Fruit fly (Drosophila melanogaster) whole organism, pupa: ENCODE results near the gene comm.

Experiments used
- CG10348 ChIP-seq: fragments of 200-800 bp; sonication (Bioruptor generic); IDR thresholded peaks from 2 replicates; pipeline ENCODE4 v1.3.6; 2022; ENCODE audit warnings: missing biosample characterization, missing genetic modification characterization
- CG12605 ChIP-seq: fragments of 200-800 bp; sonication (Bioruptor generic); IDR thresholded peaks from 2 replicates; pipeline ENCODE4 v1.3.6; 2022; ENCODE audit warnings: missing biosample characterization, missing genetic modification characterization
- CG13204 ChIP-seq: fragments of 200-800 bp; sonication (Bioruptor generic); optimal IDR thresholded peaks from 2 replicates; lab custom pipeline; 2018; ENCODE audit warnings: missing biosample characterization, mild to moderate bottlenecking, missing genetic modification characterization, moderate library complexity
- CG14655 ChIP-seq: fragments of 200-800 bp; sonication (Bioruptor generic); optimal IDR thresholded peaks from 3 replicates; lab custom pipeline; 2017; ENCODE audit warnings: mild to moderate bottlenecking, missing biosample characterization, missing genetic modification reagents, missing genetic modification characterization
- CG15710 ChIP-seq: fragments of 200-800 bp; sonication (Bioruptor generic); optimal IDR thresholded peaks from 2 replicates; lab custom pipeline; 2018; ENCODE audit warnings: missing biosample characterization, mild to moderate bottlenecking, missing genetic modification characterization, moderate library complexity
- CG17806 ChIP-seq: fragments of 200-800 bp; sonication (Bioruptor generic); optimal IDR thresholded peaks from 2 replicates; lab custom pipeline; 2018; ENCODE audit warnings: missing biosample characterization, mild to moderate bottlenecking, missing genetic modification characterization, moderate library complexity
- CG32121 ChIP-seq: fragments of 200-800 bp; sonication (Bioruptor generic); IDR thresholded peaks from 2 replicates; pipeline ENCODE4 v1.3.6; 2022; ENCODE audit warnings: missing biosample characterization, missing genetic modification characterization
- CG34367 ChIP-seq: fragments of 200-800 bp; sonication (Bioruptor generic); optimal IDR thresholded peaks from 2 replicates; lab custom pipeline; 2018; ENCODE audit warnings: missing biosample characterization, mild to moderate bottlenecking, missing genetic modification characterization
- CG4496 ChIP-seq: fragments of 200-800 bp; sonication (Bioruptor generic); IDR thresholded peaks from 3 replicates; pipeline ENCODE4 v1.3.6; 2022; ENCODE audit warnings: missing biosample characterization, missing genetic modification characterization
- CG8159 ChIP-seq: fragments of 200-800 bp; sonication (Bioruptor generic); optimal IDR thresholded peaks from 3 replicates; lab custom pipeline; 2018; ENCODE audit warnings: missing biosample characterization, mild to moderate bottlenecking, missing genetic modification characterization, moderate library complexity
- CG8301 ChIP-seq: fragments of 200-800 bp; sonication (Bioruptor generic); optimal IDR thresholded peaks from 2 replicates; lab custom pipeline; 2018; ENCODE audit warnings: missing biosample characterization, mild to moderate bottlenecking, missing genetic modification characterization
- CG9948 ChIP-seq: fragments of 200-800 bp; sonication (Bioruptor generic); optimal IDR thresholded peaks from 2 replicates; lab custom pipeline; 2018; ENCODE audit warnings: missing biosample characterization, mild to moderate bottlenecking, missing genetic modification characterization, moderate library complexity
- D1 ChIP-seq: fragments of 200-800 bp; sonication (Bioruptor generic); optimal IDR thresholded peaks from 2 replicates; lab custom pipeline; 2018; ENCODE audit warnings: missing biosample characterization, mild to moderate bottlenecking, missing genetic modification characterization, moderate library complexity
- EcR ChIP-seq: fragments of 200-800 bp; sonication (Bioruptor generic); optimal IDR thresholded peaks from 3 replicates; lab custom pipeline; 2019; ENCODE audit warnings: missing biosample characterization, missing genetic modification characterization, mild to moderate bottlenecking, moderate library complexity, missing genetic modification reagents
- Ets98B ChIP-seq: fragments of 200-800 bp; sonication (Bioruptor generic); IDR thresholded peaks from 2 replicates; pipeline ENCODE4 v1.3.6; 2022; ENCODE audit warnings: missing biosample characterization, missing genetic modification characterization
- Pif1A ChIP-seq: fragments of 200-800 bp; sonication (Bioruptor generic); optimal IDR thresholded peaks from 3 replicates; lab custom pipeline; 2016; ENCODE audit warnings: missing biosample characterization, missing genetic modification characterization
- Pif1B ChIP-seq: fragments of 200-800 bp; sonication (Bioruptor generic); optimal IDR thresholded peaks from 3 replicates; lab custom pipeline; 2016; ENCODE audit warnings: missing biosample characterization, missing genetic modification characterization
- Snoo ChIP-seq: fragments of 200-800 bp; sonication (Bioruptor generic); optimal IDR thresholded peaks from 3 replicates; lab custom pipeline; 2017; ENCODE audit warnings: missing biosample characterization, mild to moderate bottlenecking, missing genetic modification characterization, inconsistent platforms
- fd96Ca ChIP-seq: fragments of 200-800 bp; sonication (Bioruptor generic); IDR thresholded peaks from 3 replicates; pipeline ENCODE4 v1.3.6; 2022; ENCODE audit warnings: missing biosample characterization, missing genetic modification characterization
- gl ChIP-seq: fragments of 200-800 bp; sonication (Bioruptor generic); optimal IDR thresholded peaks from 2 replicates; lab custom pipeline; 2018; ENCODE audit warnings: missing biosample characterization, mild to moderate bottlenecking, missing genetic modification characterization
- rn ChIP-seq: fragments of 200-800 bp; sonication (Bioruptor generic); IDR thresholded peaks from 2 replicates; pipeline ENCODE4 v1.3.6; 2022; ENCODE audit warnings: missing biosample characterization, missing genetic modification characterization

comm gene

dm6 chr3L:15728195-15728594 lies at the start of gene comm:
Gene comm (minus strand): TSS chr3L:15728430.
- peak; percentile 12 for TF ChIP-seq gl (tag; lab: Kevin White, UChicago)
- TF ChIP-seq CG17806 (tag; lab: Kevin White, UChicago): no peak
- no peak; the same call in 2 of the 3 replicates for TF ChIP-seq CG4496 (GFP tag; lab: Robert Waterston, UW)
- TF ChIP-seq rn (GFP tag; lab: Robert Waterston, UW): no peak
- peak; percentile 39; the same call in 1 of the 2 replicates for TF ChIP-seq CG32121
- no peak for TF ChIP-seq D1 (tag; lab: Kevin White, UChicago)
- TF ChIP-seq Snoo (tag; lab: Kevin White, UChicago): no peak
- TF ChIP-seq Ets98B (GFP tag; lab: Robert Waterston, UW): 0 out of 2 replicates have a peak, but pooled peaks have one; percentile 15
- TF ChIP-seq EcR: peak; percentile 65

- TF ChIP-seq CG8301: no peak
- no peak for TF ChIP-seq rn (GFP tag; lab: Robert Waterston, UW)
- TF ChIP-seq fd96Ca (GFP tag; lab: Robert Waterston, UW): no peak
- TF ChIP-seq CG9948 (tag; lab: Kevin White, UChicago): no peak
- no peak for TF ChIP-seq CG17806 (tag; lab: Kevin White, UChicago)
- TF ChIP-seq EcR: no peak
- TF ChIP-seq CG15710 (tag; lab: Kevin White, UChicago): no peak
- TF ChIP-seq Pif1A (GFP tag; lab: Kevin White, UChicago): no peak
- no peak for TF ChIP-seq CG34367
- no peak for TF ChIP-seq Pif1B (GFP tag; lab: Kevin White, UChicago)
Measured at dm6 chr3L:15777839-15778238, 49.6 kb upstream of the comm start.

- no peak for TF ChIP-seq CG4496 (GFP tag; lab: Robert Waterston, UW)
- TF ChIP-seq gl (tag; lab: Kevin White, UChicago): no peak
- TF ChIP-seq CG8301: no peak
- TF ChIP-seq CG15710 (tag; lab: Kevin White, UChicago): no peak
- no peak for TF ChIP-seq Pif1B (GFP tag; lab: Kevin White, UChicago)
- no peak for TF ChIP-seq CG13204
- no peak for TF ChIP-seq fd96Ca (GFP tag; lab: Robert Waterston, UW)
- TF ChIP-seq CG8159: no peak
- no peak for TF ChIP-seq EcR
- no peak for TF ChIP-seq D1 (tag; lab: Kevin White, UChicago)
- no peak for TF ChIP-seq CG9948 (tag; lab: Kevin White, UChicago)
- no peak for TF ChIP-seq CG14655 (GFP tag; lab: Kevin White, UChicago)
- no peak for TF ChIP-seq CG10348 (GFP tag; lab: Robert Waterston, UW)
Measured at dm6 chr3L:15777383-15777782, 49.2 kb upstream of the comm start.

- TF ChIP-seq fd96Ca (GFP tag; lab: Robert Waterston, UW) (no peak), CG32121 (no peak), CG13204 (no peak), CG17806 (tag; lab: Kevin White, UChicago) (no peak), CG34367 (no peak), CG15710 (tag; lab: Kevin White, UChicago) (no peak), Pif1A (GFP tag; lab: Kevin White, UChicago) (no peak), CG4496 (GFP tag; lab: Robert Waterston, UW) (no peak), CG12605 (GFP tag; lab: Robert Waterston, UW) (no peak), Ets98B (GFP tag; lab: Robert Waterston, UW) (no peak), CG9948 (tag; lab: Kevin White, UChicago) (peak; percentile 25), CG14655 (GFP tag; lab: Kevin White, UChicago) (peak; percentile 50), CG8301 (peak; percentile 7), rn (GFP tag; lab: Robert Waterston, UW) (no peak), Snoo (tag; lab: Kevin White, UChicago) (no peak), CG8159 (peak; percentile 43), CG10348 (GFP tag; lab: Robert Waterston, UW) (no peak), D1 (tag; lab: Kevin White, UChicago) (no peak), gl (tag; lab: Kevin White, UChicago) (no peak), EcR (no peak), Pif1B (GFP tag; lab: Kevin White, UChicago) (no peak)
Measured at dm6 chr3L:15775498-15775897, 47.3 kb upstream of the comm start.

- TF ChIP-seq D1 (tag; lab: Kevin White, UChicago): no peak
- TF ChIP-seq CG4496 (GFP tag; lab: Robert Waterston, UW): no peak
- no peak for TF ChIP-seq CG12605 (GFP tag; lab: Robert Waterston, UW)
- TF ChIP-seq Ets98B (GFP tag; lab: Robert Waterston, UW): no peak
- no peak for TF ChIP-seq CG8159
- no peak for TF ChIP-seq CG32121
- TF ChIP-seq CG34367: no peak
- TF ChIP-seq CG17806 (tag; lab: Kevin White, UChicago): no peak
- TF ChIP-seq Pif1A (GFP tag; lab: Kevin White, UChicago): no peak
- TF ChIP-seq CG13204: no peak
- TF ChIP-seq CG10348 (GFP tag; lab: Robert Waterston, UW): no peak
- no peak for TF ChIP-seq EcR
- no peak for TF ChIP-seq gl (tag; lab: Kevin White, UChicago)
- no peak for TF ChIP-seq Pif1B (GFP tag; lab: Kevin White, UChicago)
- TF ChIP-seq rn (GFP tag; lab: Robert Waterston, UW): no peak
- no peak for TF ChIP-seq CG15710 (tag; lab: Kevin White, UChicago)
- TF ChIP-seq CG9948 (tag; lab: Kevin White, UChicago): no peak
- TF ChIP-seq, all 21 proteins: peak for 0
Measured at dm6 chr3L:15772239-15772638, 44.0 kb upstream of the comm start.

dm6 chr3L:15771565-15771964 lies 43.3 kb upstream of the comm start:
- TF ChIP-seq gl (tag; lab: Kevin White, UChicago): no peak
